Fruit fly (Drosophila melanogaster) ovary, adult (tissue): ENCODE results near the gene slf.

ENCODE experiments used
- CG17801 ChIP-seq: fragments of 200-800 bp; optimal IDR thresholded peaks from 2 replicates; lab custom pipeline; 2019; ENCODE audit warnings: missing biosample characterization, mild to moderate bottlenecking, missing genetic modification characterization, moderate library complexity; ENCODE audit not compliant: partially characterized antibody

slf gene

DNA sequence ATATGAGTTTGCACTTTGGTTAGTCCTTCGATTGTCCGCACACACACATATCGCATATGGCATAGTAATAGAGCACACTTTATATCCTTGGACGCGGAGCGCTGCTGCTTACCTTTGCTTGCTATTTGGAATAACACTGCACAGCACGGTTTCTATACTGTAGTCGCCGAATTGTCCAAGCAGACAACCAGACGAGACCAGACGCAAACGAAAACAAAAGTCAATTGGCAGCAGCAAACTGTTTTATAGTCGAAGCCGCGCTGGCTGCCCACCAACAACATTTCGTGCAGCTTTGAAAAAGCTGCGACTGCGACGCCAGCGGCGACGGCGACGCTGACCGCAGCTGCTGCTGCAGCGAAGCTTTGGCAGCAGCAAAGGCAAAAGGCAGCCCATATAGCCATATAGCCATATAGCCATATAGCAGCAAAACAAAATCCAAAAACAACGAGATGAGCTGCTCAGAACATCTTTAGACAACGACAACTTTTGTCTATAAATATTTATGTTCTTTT, at the start of gene slf:
Gene slf (minus strand): TSS at position 219 of the 512 bp plus-strand sequence.
- no peak for TF ChIP-seq CG17801 (GFP tag; lab: Kevin White, UChicago)

DNA sequence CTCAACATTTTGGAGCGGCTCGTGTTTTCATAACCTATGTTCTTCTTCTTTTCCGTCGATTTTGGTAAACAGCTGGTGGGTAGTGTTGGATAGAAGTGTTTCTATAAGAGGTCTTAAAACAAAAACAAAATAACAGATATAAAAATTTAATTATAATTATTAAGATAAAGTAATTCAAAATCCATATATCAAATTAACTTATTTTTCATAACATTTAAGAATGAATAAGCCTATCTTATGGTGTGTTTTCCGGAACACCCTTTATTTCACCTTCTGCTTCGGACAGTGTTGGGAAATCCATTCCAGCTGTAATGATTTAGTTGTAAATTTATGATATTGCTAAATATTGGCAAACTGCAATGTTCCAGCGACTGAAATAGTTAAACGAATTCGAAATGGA, 48.6 kb upstream of the slf start, which contains the start of the genes mRpS2 and Mon1:
Gene mRpS2 (minus strand): TSS at position 64 of the 400 bp plus-strand sequence.
Gene Mon1 (plus strand): TSS at position 286 of the 400 bp plus-strand sequence.
- TF ChIP-seq CG17801 (GFP tag; lab: Kevin White, UChicago): peak; percentile 93

DNA sequence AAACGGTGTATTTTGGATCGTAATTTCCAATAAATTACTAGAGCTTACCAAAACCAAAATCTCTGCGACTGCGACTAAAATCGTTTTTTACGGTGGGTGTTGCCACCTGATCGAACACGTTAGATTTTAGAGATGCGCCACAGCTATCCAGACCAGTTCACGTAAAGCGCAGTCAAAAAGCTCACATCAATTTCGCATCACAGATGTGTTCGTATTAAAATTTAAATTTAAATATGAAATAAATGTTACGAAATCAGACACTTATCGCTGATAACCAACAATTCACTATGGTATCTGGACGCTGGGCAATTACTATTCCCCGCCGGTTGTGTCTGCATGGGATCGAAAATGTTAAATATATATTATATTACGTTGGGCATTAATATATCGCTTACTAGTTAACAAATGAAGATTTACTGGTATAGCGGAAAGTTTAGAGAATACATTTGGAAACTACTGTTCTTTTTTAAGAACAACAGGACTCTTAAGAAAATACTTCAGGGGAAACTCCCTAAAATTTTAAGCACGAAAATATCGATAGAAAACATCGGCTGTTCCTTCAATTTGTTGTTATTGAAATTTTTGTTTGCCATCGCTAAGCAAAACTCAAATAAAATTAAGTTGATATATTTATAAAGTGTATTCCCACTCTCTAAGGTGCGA, 45.6 kb upstream of the slf start, which contains the start of the genes mxt and CG11927:
Gene mxt (minus strand): TSS at position 105 of the 663 bp plus-strand sequence.
Gene CG11927 (plus strand): TSS at position 576 of the 663 bp plus-strand sequence.
- no peak for TF ChIP-seq CG17801 (GFP tag; lab: Kevin White, UChicago)

DNA sequence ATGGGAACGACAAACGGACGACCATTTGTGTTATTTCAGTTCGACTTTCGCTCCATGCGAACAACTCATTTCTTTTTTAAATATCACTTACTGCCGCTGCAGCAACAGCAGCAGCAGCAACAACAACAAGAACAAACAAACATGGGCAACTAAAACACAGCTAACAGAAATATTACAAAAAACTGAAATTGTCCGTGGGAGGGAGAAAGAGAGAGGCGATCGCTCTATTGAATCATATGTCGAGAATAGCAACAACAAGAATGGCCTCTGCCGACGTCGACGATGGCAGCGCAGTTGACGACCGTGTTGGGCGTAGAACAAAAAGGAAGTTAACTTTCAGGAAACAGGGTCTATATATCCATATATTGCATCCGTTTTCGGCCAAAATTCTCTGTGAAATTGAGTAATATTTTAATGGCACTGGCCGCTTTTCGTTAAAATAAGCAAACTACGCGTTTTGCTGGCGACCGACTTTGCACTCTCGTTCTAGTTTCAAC, 45.0 kb upstream of the slf start:
- TF ChIP-seq CG17801 (GFP tag; lab: Kevin White, UChicago): no peak

dm6 chr2L:4838494-4839320, 37.0 kb upstream of the slf start:
- no peak for TF ChIP-seq CG17801 (GFP tag; lab: Kevin White, UChicago)

DNA sequence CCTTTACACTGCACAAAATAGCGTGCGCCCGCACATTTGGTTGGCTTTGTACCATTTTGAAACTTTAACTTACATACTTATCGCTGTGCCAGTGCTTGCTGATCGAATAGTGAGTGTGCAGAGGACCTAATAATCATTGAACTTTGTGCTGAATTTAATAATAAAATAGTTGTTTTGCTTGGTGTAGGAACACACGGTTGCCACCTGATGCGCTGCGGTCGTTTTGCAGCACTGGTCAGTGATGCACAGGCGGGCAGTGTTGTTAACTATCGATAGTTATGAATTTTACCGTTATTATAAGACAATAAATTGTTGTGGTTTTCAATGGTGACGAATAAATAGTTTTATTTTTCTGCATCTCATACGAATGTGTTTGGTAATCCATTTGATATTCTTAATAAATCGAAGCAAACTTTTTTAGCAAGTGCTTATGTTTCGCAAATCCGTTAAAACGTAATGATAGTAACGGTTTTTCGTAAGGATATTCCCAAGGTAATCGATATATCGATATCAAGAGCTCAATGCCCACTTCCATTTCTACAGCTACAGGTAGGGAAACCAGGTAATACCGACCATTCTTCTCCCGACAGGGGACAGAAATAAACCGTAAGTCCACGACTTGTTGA, 36.2 kb upstream of the slf start, which contains the start of the genes tank and CG12194:
Gene tank (minus strand): TSS at position 228 of the 626 bp plus-strand sequence.
Gene CG12194 (plus strand): TSS at position 576 of the 626 bp plus-strand sequence.
- peak; percentile 93 for TF ChIP-seq CG17801 (GFP tag; lab: Kevin White, UChicago)

dm6 chr2L:4836193-4836592, 34.5 kb upstream of the slf start:
- TF ChIP-seq CG17801 (GFP tag; lab: Kevin White, UChicago): no peak

dm6 chr2L:4835091-4835689, 33.5 kb upstream of the slf start, which contains the start of gene Ir25a:
Gene Ir25a (minus strand): TSS chr2L:4835300.
- TF ChIP-seq CG17801 (GFP tag; lab: Kevin White, UChicago): no peak

DNA sequence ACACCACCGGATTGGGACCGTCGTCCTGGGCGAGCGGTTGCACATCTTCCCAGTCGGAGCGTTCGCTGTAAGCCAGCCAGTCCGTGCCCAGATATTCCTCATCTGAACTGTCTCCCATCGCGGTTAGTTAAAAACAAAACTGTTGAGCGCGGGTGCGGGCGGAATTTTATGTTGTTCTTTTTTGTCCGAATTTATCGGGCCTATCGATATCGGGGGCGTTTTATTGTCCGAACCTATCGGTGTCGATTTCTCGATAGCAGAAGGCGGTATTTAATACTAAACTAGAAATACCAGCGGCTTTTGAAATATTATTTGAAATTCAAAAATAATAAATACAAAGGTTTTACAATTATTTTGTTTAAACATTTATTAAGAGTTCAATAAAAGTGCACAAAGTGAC, 28.8 kb upstream of the slf start, which contains the start of gene Fnta:
Gene Fnta (minus strand): TSS at position 204 of the 400 bp plus-strand sequence.
- peak; percentile 28 for TF ChIP-seq CG17801 (GFP tag; lab: Kevin White, UChicago)

DNA sequence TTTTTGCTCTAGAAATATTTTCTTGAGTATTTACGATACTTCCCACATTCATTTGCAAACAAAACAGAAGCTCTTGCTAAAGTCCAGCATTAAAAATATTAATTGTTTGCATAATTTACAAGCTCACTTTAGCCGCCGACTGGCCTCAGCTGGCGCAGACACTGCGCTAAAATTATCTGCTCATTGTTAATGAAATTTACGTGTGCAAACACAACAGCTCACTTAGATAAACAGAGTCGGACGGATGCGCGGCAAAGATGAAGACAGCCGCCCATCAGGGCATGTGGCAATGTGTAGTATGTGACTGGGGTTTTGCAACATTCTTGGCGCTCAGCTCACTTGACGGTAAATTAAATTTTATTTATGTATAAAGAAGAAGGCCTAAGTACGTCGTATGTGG, 27.3 kb upstream of the slf start:
- TF ChIP-seq CG17801 (GFP tag; lab: Kevin White, UChicago): no peak

- no peak for TF ChIP-seq CG17801 (GFP tag; lab: Kevin White, UChicago)
These were observed 24.0 kb upstream of the slf start for dm6 chr2L:4825695-4826094.

DNA sequence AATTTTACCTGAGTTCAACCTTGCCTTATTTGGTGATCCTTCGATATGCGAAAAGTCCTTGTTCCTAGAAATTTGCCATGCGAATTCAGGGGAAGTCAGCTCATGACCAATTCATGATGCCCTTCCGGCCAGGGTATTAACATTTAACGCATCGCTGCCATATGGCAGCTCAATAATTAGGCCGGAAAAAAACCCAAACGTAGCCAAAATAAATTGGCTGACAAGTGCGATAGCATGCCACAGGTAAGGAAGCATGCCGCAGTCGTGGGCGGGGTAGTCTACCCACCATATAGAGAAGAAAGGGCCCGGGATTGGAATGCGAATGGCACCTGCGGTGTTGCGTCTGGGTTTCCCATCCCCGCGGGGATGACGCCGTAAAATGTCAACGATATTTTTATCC, 22.1 kb upstream of the slf start:
- no peak for TF ChIP-seq CG17801 (GFP tag; lab: Kevin White, UChicago)

- no peak for TF ChIP-seq CG17801 (GFP tag; lab: Kevin White, UChicago)
These were observed 20.5 kb upstream of the slf start for dm6 chr2L:4822258-4822657.

DNA sequence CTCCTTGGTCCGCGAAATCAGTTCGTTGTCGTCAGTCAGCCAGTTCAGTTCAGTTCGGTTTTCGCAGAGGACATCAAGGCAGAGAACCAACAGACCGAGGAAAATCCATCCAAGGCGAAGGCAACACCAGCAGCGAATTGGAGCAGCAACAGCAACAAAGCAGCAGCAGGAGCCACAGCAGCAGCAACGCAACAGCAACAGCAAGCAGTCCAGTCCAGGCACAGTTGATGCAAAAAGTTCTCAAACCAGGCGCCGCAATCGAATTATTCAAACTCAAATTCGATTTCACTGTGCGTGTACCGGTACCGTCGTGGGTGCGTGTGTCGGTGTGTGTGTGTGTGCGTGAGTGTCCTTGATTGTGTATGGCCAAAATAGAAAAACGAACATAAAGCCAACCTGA, 20.0 kb upstream of the slf start, which contains the start of gene CG15628:
Gene CG15628 (plus strand): TSS at position 18 of the 400 bp plus-strand sequence.
- TF ChIP-seq CG17801 (GFP tag; lab: Kevin White, UChicago): no peak
